Worm (Caenorhabditis elegans) whole organism, L1 larva: ENCODE measurements around the gene Y38H6C.20.

Experiments used
- Y116A8C.19 ChIP-seq: sonication (generic microtip); optimal IDR thresholded peaks from 2 replicates; lab custom pipeline; 2016; ENCODE audit warnings: missing compliant biosample characterization, missing genetic modification characterization, borderline replicate concordance
- aha-1 ChIP-seq: fragments of 150-350 bp; optimal IDR thresholded peaks from 2 replicates; lab custom pipeline; 2014; ENCODE audit warnings: missing biosample characterization, missing genetic modification characterization
- egl-27 ChIP-seq, 2 experiments: fragments of 150-350 bp in 1 of 2; sonication (generic microtip); optimal IDR thresholded peaks; 3 replicates each; lab custom pipeline; 2017 to 2018; ENCODE audit warnings: missing biosample characterization in 2 of 2, missing genetic modification characterization in 2 of 2, missing genetic modification reagents in 2 of 2
- ets-5 ChIP-seq: fragments of 200-800 bp; sonication (Bioruptor generic); IDR thresholded peaks from 2 replicates; pipeline ENCODE4 v1.3.6; 2022; ENCODE audit warnings: missing genetic modification characterization, missing compliant biosample characterization
- fos-1 ChIP-seq: fragments of 150-350 bp; optimal IDR thresholded peaks from 2 replicates; lab custom pipeline; 2014; ENCODE audit warnings: missing biosample characterization, missing genetic modification characterization
- mdl-1 ChIP-seq, 2 experiments: fragments of 150-350 bp; optimal IDR thresholded peaks; 2 replicates each; lab custom pipeline; 2014 to 2017; ENCODE audit warnings: missing biosample characterization in 2 of 2, missing genetic modification characterization in 2 of 2, inconsistent platforms in 1 of 2
- nhr-28 ChIP-seq: fragments of 150-350 bp; optimal IDR thresholded peaks from 2 replicates; lab custom pipeline; 2014; ENCODE audit warnings: missing biosample characterization, missing genetic modification characterization
- snpc-4 ChIP-seq: fragments of 150-350 bp; optimal IDR thresholded peaks from 2 replicates; lab custom pipeline; 2014; ENCODE audit warnings: missing biosample characterization, missing genetic modification characterization
- tlp-1 ChIP-seq: fragments of 150-350 bp; optimal IDR thresholded peaks from 2 replicates; lab custom pipeline; 2014; ENCODE audit warnings: missing biosample characterization, missing genetic modification characterization
- ztf-4 ChIP-seq: fragments of 150-350 bp; optimal IDR thresholded peaks from 2 replicates; lab custom pipeline; 2014; ENCODE audit warnings: missing biosample characterization, missing genetic modification characterization

DNA sequence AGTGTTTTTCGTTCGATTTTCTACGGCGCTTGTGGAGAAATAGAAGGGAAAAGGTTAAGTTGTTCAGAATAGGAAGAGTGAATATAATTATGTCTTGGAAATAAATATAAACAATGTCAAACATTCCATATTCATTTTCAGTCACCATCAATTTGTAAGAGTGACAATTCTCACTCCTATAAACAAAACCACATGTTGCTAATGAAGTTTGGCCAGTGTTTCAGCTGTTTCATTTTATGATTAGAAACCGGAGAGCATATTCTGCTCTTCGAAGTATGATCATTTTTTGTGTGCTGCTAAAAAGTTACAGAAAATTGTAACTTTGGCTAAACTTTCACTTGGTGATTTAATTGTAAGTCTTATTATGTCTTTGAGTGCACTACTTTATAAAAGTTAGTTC, 4.1 kb upstream of the Y38H6C.20 start, which contains the start of gene Y38H6C.21:
- TF ChIP-seq egl-27 (tag; optimal IDR thresholded peaks at IDR 0.05; lab: Kevin White, UChicago) (no peak), ets-5 (GFP tag; lab: Robert Waterston, UW) (no peak), nhr-28 (tag; lab: Kevin White, UChicago) (no peak), Y116A8C.19 (no peak), ztf-4 (tag; lab: Kevin White, UChicago) (no peak), aha-1 (tag; lab: Kevin White, UChicago) (no peak), fos-1 (no peak), tlp-1 (no peak), snpc-4 (tag; lab: Kevin White, UChicago) (no peak), mdl-1 (tag; optimal IDR thresholded peaks at IDR 0.05; lab: Kevin White, UChicago) (no peak)
